Worm (Caenorhabditis elegans) whole organism, midembryonic: ENCODE data around the gene F56B3.6.
"Not testable (repeated sequence)": the region's sequence is repeated elsewhere in the genome, so short reads cannot be mapped to it uniquely, and the experiment has no call there.

Source experiments
- cog-1 ChIP-seq: sonication (generic microtip); optimal IDR thresholded peaks from 2 replicates; lab custom pipeline; 2016; ENCODE audit warnings: missing genetic modification characterization, missing compliant biosample characterization
- flt-1 ChIP-seq: fragments of 200-800 bp; sonication (Bioruptor generic); IDR thresholded peaks from 2 replicates; pipeline ENCODE4 v1.3.6; 2022; ENCODE audit warnings: missing genetic modification characterization, missing compliant biosample characterization
- ref-1 ChIP-seq: fragments of 200-800 bp; sonication (Bioruptor generic); conservative IDR thresholded peaks from 2 replicates; pipeline ENCODE4 v1.3.6; 2022; ENCODE audit warnings: missing genetic modification reagents, missing genetic modification characterization, missing compliant biosample characterization
- ztf-23 ChIP-seq: fragments of 200-800 bp; sonication (Bioruptor generic); IDR thresholded peaks from 2 replicates; pipeline ENCODE4 v1.3.6; 2022; ENCODE audit warnings: missing genetic modification reagents, missing genetic modification characterization, missing compliant biosample characterization

DNA sequence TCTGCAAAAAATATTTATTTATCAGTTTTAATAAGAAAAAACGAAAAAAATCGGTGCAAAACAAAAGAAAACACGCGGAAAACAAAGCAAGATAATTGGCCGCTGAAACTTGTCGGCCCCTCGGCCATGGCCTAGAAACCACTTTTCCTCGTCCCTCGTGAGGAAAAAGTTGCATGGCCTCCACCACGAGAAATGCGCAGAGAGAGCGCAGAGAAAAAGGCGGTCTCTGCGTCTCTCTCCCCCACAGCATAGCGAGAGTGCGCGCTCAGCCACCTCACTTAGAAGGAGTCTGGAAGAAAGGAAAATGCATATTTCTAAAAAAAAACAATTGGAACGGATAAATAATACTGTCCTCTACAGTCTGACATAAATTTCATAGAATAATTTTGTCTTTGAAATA, 25.5 kb downstream of the F56B3.6 start:
- TF ChIP-seq ref-1 (GFP tag; lab: Robert Waterston, UW); cog-1 (tag; lab: Kevin White, UChicago): not testable (repeated sequence)
- TF ChIP-seq ztf-23 (GFP tag; lab: Robert Waterston, UW) (peak; percentile 74), flt-1 (GFP tag; lab: Robert Waterston, UW) (peak; percentile 71; the same call in 1 of the 2 replicates)
